Fruit fly (Drosophila melanogaster) whole organism, embryonic: Measurements from ENCODE around the gene DPCoAC.

Source experiments
- Adf1 ChIP-seq: fragments of 200-800 bp; sonication (Bioruptor generic); IDR thresholded peaks from 2 replicates; pipeline ENCODE4 v1.3.6; 2022; ENCODE audit warnings: missing biosample characterization, missing genetic modification characterization
- Atf3 ChIP-seq: fragments of 200-800 bp; sonication (Bioruptor generic); optimal IDR thresholded peaks from 3 replicates; lab custom pipeline; 2016; ENCODE audit warnings: missing biosample characterization, missing genetic modification characterization
- Atf6 ChIP-seq: fragments of 200-800 bp; sonication (Bioruptor generic); IDR thresholded peaks from 2 replicates; pipeline ENCODE4 v1.3.6; 2022; ENCODE audit warnings: missing biosample characterization, missing genetic modification characterization
- C15 ChIP-seq: fragments of 200-800 bp; sonication (Bioruptor generic); IDR thresholded peaks from 3 replicates; pipeline ENCODE4 v1.3.6; 2022; ENCODE audit warnings: missing biosample characterization, missing genetic modification characterization
- CG10366 ChIP-seq: fragments of 200-800 bp; sonication (Bioruptor generic); IDR thresholded peaks from 2 replicates; pipeline ENCODE4 v1.3.6; 2022; ENCODE audit warnings: missing biosample characterization, missing genetic modification characterization
- CG11085 ChIP-seq: fragments of 200-800 bp; sonication (Bioruptor generic); IDR thresholded peaks from 2 replicates; pipeline ENCODE4 v1.3.6; 2022; ENCODE audit warnings: missing biosample characterization, missing genetic modification characterization
- CG11695 ChIP-seq: fragments of 200-800 bp; sonication (Bioruptor generic); IDR thresholded peaks from 3 replicates; pipeline ENCODE4 v1.3.6; 2022; ENCODE audit warnings: missing biosample characterization, missing genetic modification characterization
- CG11696 ChIP-seq: fragments of 200-800 bp; sonication (Bioruptor generic); IDR thresholded peaks from 2 replicates; pipeline ENCODE4 v1.3.6; 2022; ENCODE audit warnings: missing biosample characterization, missing genetic modification characterization
- CG12659 ChIP-seq: fragments of 200-800 bp; sonication (Bioruptor generic); optimal IDR thresholded peaks from 3 replicates; lab custom pipeline; 2017; ENCODE audit warnings: mild to moderate bottlenecking, missing biosample characterization, missing genetic modification reagents, missing genetic modification characterization
- CG13123 ChIP-seq: fragments of 200-800 bp; sonication (Bioruptor generic); optimal IDR thresholded peaks from 2 replicates; lab custom pipeline; 2016; ENCODE audit warnings: missing biosample characterization, missing genetic modification characterization
- CG14441 ChIP-seq: fragments of 200-800 bp; sonication (Bioruptor generic); IDR thresholded peaks from 2 replicates; pipeline ENCODE4 v1.3.6; 2022; ENCODE audit warnings: missing biosample characterization, missing genetic modification characterization
- CG16779 ChIP-seq: fragments of 200-800 bp; sonication (Bioruptor generic); IDR thresholded peaks from 2 replicates; pipeline ENCODE4 v1.3.6; 2022; ENCODE audit warnings: missing biosample characterization, missing genetic modification characterization
- CG18599 ChIP-seq: fragments of 200-800 bp; sonication (Bioruptor generic); optimal IDR thresholded peaks from 3 replicates; lab custom pipeline; 2017; ENCODE audit warnings: missing biosample characterization, missing genetic modification characterization, mild to moderate bottlenecking, moderate library complexity, missing genetic modification reagents
- CG31441 ChIP-seq: fragments of 200-800 bp; sonication (Bioruptor generic); IDR thresholded peaks from 2 replicates; pipeline ENCODE4 v1.3.6; 2022; ENCODE audit warnings: missing biosample characterization, missing genetic modification characterization
- CG4328 ChIP-seq: fragments of 200-800 bp; sonication (Bioruptor generic); optimal IDR thresholded peaks from 3 replicates; lab custom pipeline; 2017; ENCODE audit warnings: missing biosample characterization, missing genetic modification reagents, missing genetic modification characterization
- CG5180 ChIP-seq: fragments of 200-800 bp; sonication (Bioruptor generic); optimal IDR thresholded peaks from 3 replicates; lab custom pipeline; 2017; ENCODE audit warnings: missing biosample characterization, missing genetic modification characterization, mild to moderate bottlenecking, moderate library complexity, missing genetic modification reagents
- CG7271 ChIP-seq: fragments of 200-800 bp; sonication (Bioruptor generic); optimal IDR thresholded peaks from 2 replicates; lab custom pipeline; 2018; ENCODE audit warnings: missing biosample characterization, mild to moderate bottlenecking, missing genetic modification characterization, moderate library complexity
- CG7987 ChIP-seq: fragments of 200-800 bp; sonication (Bioruptor generic); optimal IDR thresholded peaks from 2 replicates; lab custom pipeline; 2018; ENCODE audit warnings: missing biosample characterization, mild to moderate bottlenecking, missing genetic modification characterization, moderate library complexity
- D19B ChIP-seq: fragments of 200-800 bp; sonication (Bioruptor generic); optimal IDR thresholded peaks from 2 replicates; lab custom pipeline; 2017; ENCODE audit warnings: missing biosample characterization, mild to moderate bottlenecking, missing genetic modification characterization
- Fer2 ChIP-seq: fragments of 200-800 bp; sonication (Bioruptor generic); optimal IDR thresholded peaks from 2 replicates; lab custom pipeline; 2018; ENCODE audit warnings: missing biosample characterization, mild to moderate bottlenecking, missing genetic modification characterization, moderate library complexity
- Hey ChIP-seq: fragments of 200-800 bp; sonication (Bioruptor generic); optimal IDR thresholded peaks from 3 replicates; lab custom pipeline; 2018; ENCODE audit warnings: missing biosample characterization, mild to moderate bottlenecking, missing genetic modification characterization
- HmgD ChIP-seq: fragments of 200-800 bp; sonication (Bioruptor generic); optimal IDR thresholded peaks from 3 replicates; lab custom pipeline; 2016; ENCODE audit warnings: missing biosample characterization, missing genetic modification characterization
- HmgZ ChIP-seq: fragments of 200-800 bp; sonication (Bioruptor generic); optimal IDR thresholded peaks from 2 replicates; lab custom pipeline; 2018; ENCODE audit warnings: missing biosample characterization, mild to moderate bottlenecking, missing genetic modification characterization
- Hr51 ChIP-seq, 2 experiments: fragments of 200-800 bp; sonication (Bioruptor generic); optimal IDR thresholded peaks; 2 replicates in 1 of 2; 3 replicates in 1 of 2; lab custom pipeline; 2016 to 2018; ENCODE audit warnings: missing biosample characterization in 2 of 2, missing genetic modification characterization in 2 of 2, mild to moderate bottlenecking in 1 of 2, moderate library complexity in 1 of 2
- Kr ChIP-seq: fragments of 200-800 bp; sonication (Bioruptor generic); optimal IDR thresholded peaks from 2 replicates; lab custom pipeline; 2017; ENCODE audit warnings: missing biosample characterization, mild to moderate bottlenecking, missing genetic modification characterization
- Myb ChIP-seq: fragments of 200-800 bp; sonication (Bioruptor generic); optimal IDR thresholded peaks from 2 replicates; lab custom pipeline; 2016; ENCODE audit warnings: missing biosample characterization, missing genetic modification characterization
- NK7.1 ChIP-seq: fragments of 200-800 bp; sonication (Bioruptor generic); optimal IDR thresholded peaks from 3 replicates; lab custom pipeline; 2016; ENCODE audit warnings: missing biosample characterization, missing genetic modification characterization
- Pdp1 ChIP-seq, 2 experiments: fragments of 200-800 bp; sonication (Bioruptor generic); optimal IDR thresholded peaks; 3 replicates each; lab custom pipeline; 2016; ENCODE audit warnings: missing biosample characterization in 2 of 2, missing genetic modification characterization in 2 of 2, mild to moderate bottlenecking in 1 of 2, moderate library complexity in 1 of 2
- amos ChIP-seq: fragments of 200-800 bp; sonication (Bioruptor generic); IDR thresholded peaks from 2 replicates; pipeline ENCODE4 v1.3.6; 2022; ENCODE audit warnings: missing biosample characterization, missing genetic modification characterization; ENCODE audit not compliant: partially characterized antibody
- chinmo ChIP-seq: fragments of 200-800 bp; sonication (Bioruptor generic); IDR thresholded peaks from 4 replicates; pipeline ENCODE4 v1.3.6; 2022; ENCODE audit warnings: missing biosample characterization, missing genetic modification characterization; ENCODE audit not compliant: partially characterized antibody
- ci ChIP-seq: fragments of 200-800 bp; sonication (Bioruptor generic); IDR thresholded peaks from 3 replicates; pipeline ENCODE4 v1.3.6; 2022; ENCODE audit warnings: missing biosample characterization, missing genetic modification characterization
- esg ChIP-seq: fragments of 200-800 bp; sonication (Bioruptor generic); conservative IDR thresholded peaks from 2 replicates; pipeline ENCODE4 v1.3.6; 2022; ENCODE audit warnings: missing biosample characterization, missing genetic modification characterization
- exex ChIP-seq: fragments of 200-800 bp; sonication (Bioruptor generic); optimal IDR thresholded peaks from 4 replicates; lab custom pipeline; 2018; ENCODE audit warnings: missing biosample characterization, mild to moderate bottlenecking, missing genetic modification characterization, moderate library complexity
- gro ChIP-seq: fragments of 200-800 bp; sonication (Bioruptor generic); optimal IDR thresholded peaks from 2 replicates; lab custom pipeline; 2016; ENCODE audit warnings: missing biosample characterization, missing genetic modification characterization
- hkb ChIP-seq, 2 experiments: fragments of 200-800 bp in 1 of 2; fragments of >200 bp in 1 of 2; sonication (Bioruptor generic) in 1 of 2; IDR thresholded peaks in 1 of 2; optimal IDR thresholded peaks in 1 of 2; 2 replicates each; pipeline versions ENCODE4 v1.3.6 to Lab custom; 2017 to 2022; ENCODE audit warnings: missing biosample characterization in 1 of 2, missing genetic modification characterization in 1 of 2
- ind ChIP-seq: fragments of 200-800 bp; sonication (Bioruptor generic); optimal IDR thresholded peaks from 3 replicates; lab custom pipeline; 2016; ENCODE audit warnings: missing biosample characterization, missing genetic modification characterization
- ken ChIP-seq: fragments of 200-800 bp; sonication (Bioruptor generic); IDR thresholded peaks from 3 replicates; pipeline ENCODE4 v1.3.6; 2022; ENCODE audit warnings: missing biosample characterization, missing genetic modification characterization
- lab ChIP-seq: fragments of 200-800 bp; sonication (Bioruptor generic); optimal IDR thresholded peaks from 3 replicates; lab custom pipeline; 2017; ENCODE audit warnings: missing biosample characterization, missing genetic modification characterization, mild to moderate bottlenecking, moderate library complexity, missing genetic modification reagents
- lilli ChIP-seq: fragments of 200-800 bp; sonication (Bioruptor generic); optimal IDR thresholded peaks from 3 replicates; lab custom pipeline; 2016; ENCODE audit warnings: missing biosample characterization, missing genetic modification characterization
- odd ChIP-seq: fragments of 200-800 bp; sonication (Bioruptor generic); optimal IDR thresholded peaks from 2 replicates; lab custom pipeline; 2017; ENCODE audit warnings: missing biosample characterization, mild to moderate bottlenecking, missing genetic modification characterization
- pum ChIP-seq: fragments of 200-800 bp; sonication (Bioruptor generic); optimal IDR thresholded peaks from 2 replicates; lab custom pipeline; 2016; ENCODE audit warnings: missing biosample characterization, missing genetic modification characterization
- rib ChIP-seq: fragments of 200-800 bp; sonication (Bioruptor generic); IDR thresholded peaks from 2 replicates; pipeline ENCODE4 v1.3.6; 2022; ENCODE audit warnings: missing biosample characterization, missing genetic modification characterization
- ro ChIP-seq: fragments of 200-800 bp; sonication (Bioruptor generic); IDR thresholded peaks from 2 replicates; pipeline ENCODE4 v1.3.6; 2022; ENCODE audit warnings: missing biosample characterization, missing genetic modification characterization
- sens ChIP-seq: fragments of 200-800 bp; sonication (Bioruptor generic); peaks from one replicate; lab custom pipeline; 2016; ENCODE audit warnings: missing biosample characterization, missing genetic modification characterization
- trem ChIP-seq: fragments of 200-800 bp; optimal IDR thresholded peaks from 3 replicates; lab custom pipeline; 2019; ENCODE audit warnings: missing biosample characterization, mild to moderate bottlenecking, missing genetic modification characterization, moderate library complexity
- twi ChIP-seq: fragments of 200-800 bp; optimal IDR thresholded peaks from 2 replicates; lab custom pipeline; 2019; ENCODE audit warnings: missing biosample characterization, mild to moderate bottlenecking, missing genetic modification characterization, moderate library complexity
- yki ChIP-seq: fragments of >200 bp; optimal IDR thresholded peaks from 3 replicates; lab custom pipeline; 2018

Gene DPCoAC

dm6 chr3R:20549855-20550603 lies 7.4 kb downstream of the DPCoAC start (continued):
- TF ChIP-seq CG16779 (GFP tag; lab: Robert Waterston, UW) (peak; percentile 43; the same call in 1 of the 2 replicates), CG5180 (GFP tag; lab: Kevin White, UChicago) (peak; percentile 89), CG11085 (peak; percentile 66), yki (lab: Kevin White, UChicago) (no peak), Adf1 (GFP tag; lab: Robert Waterston, UW) (peak; percentile 75), C15 (GFP tag; lab: Robert Waterston, UW) (peak; percentile 78; the same call in 2 of the 3 replicates), odd (peak; percentile 81), HmgD (GFP tag; lab: Kevin White, UChicago) (no peak), pum (GFP tag; lab: Kevin White, UChicago) (peak; percentile 12), ken (GFP tag; lab: Robert Waterston, UW) (peak; percentile 76), CG13123 (peak; percentile 43), CG31441 (GFP tag; lab: Robert Waterston, UW) (peak; percentile 86), Hr51 (GFP tag; optimal IDR thresholded peaks at IDR 0.05; lab: Kevin White, UChicago) (peak; percentile 37 to 89), Myb (no peak), NK7.1 (no peak), ro (GFP tag; lab: Robert Waterston, UW) (peak; percentile 63), CG12659 (peak; percentile 85), hkb (optimal IDR thresholded peaks at IDR 0.05; lab: Kevin White, UChicago) (no peak), hkb (GFP tag; IDR thresholded peaks at IDR 0.05; lab: Robert Waterston, UW) (peak; percentile 85), trem (tag; lab: Kevin White, UChicago) (peak; percentile 81), CG7271 (tag; lab: Kevin White, UChicago) (no peak), gro (GFP tag; lab: Kevin White, UChicago) (peak; percentile 24), CG10366 (peak; percentile 85), Kr (GFP tag; lab: Kevin White, UChicago) (no peak), CG11696 (GFP tag; lab: Robert Waterston, UW) (peak; percentile 72; the same call in 1 of the 2 replicates)

- 0 out of 3 replicates have a peak, but pooled peaks have one; percentile 10 for TF ChIP-seq ci (GFP tag; lab: Robert Waterston, UW)
- peak; percentile 9 for TF ChIP-seq CG4328
- peak; percentile 59 for TF ChIP-seq rib (GFP tag; lab: Robert Waterston, UW)
- TF ChIP-seq Hey (tag; lab: Kevin White, UChicago) = peak; percentile 39
- TF ChIP-seq HmgZ (tag; lab: Kevin White, UChicago) = peak; percentile 5
- TF ChIP-seq esg = no peak
- TF ChIP-seq lilli = no peak
- peak; percentile 27 for TF ChIP-seq CG18599
- TF ChIP-seq Fer2 = no peak
- TF ChIP-seq CG7987 (GFP tag; lab: Kevin White, UChicago) = peak; percentile 20
- no peak for TF ChIP-seq Atf3 (GFP tag; lab: Kevin White, UChicago)
- peak; percentile 56 for TF ChIP-seq twi (tag; lab: Kevin White, UChicago)
- TF ChIP-seq CG11695 (GFP tag; lab: Robert Waterston, UW) = 0 out of 3 replicates have a peak, but pooled peaks have one; percentile 7
- 0 out of 4 replicates have a peak, but pooled peaks have one; percentile 34 for TF ChIP-seq chinmo (GFP tag; lab: Robert Waterston, UW)
- TF ChIP-seq ind (GFP tag; lab: Kevin White, UChicago) = peak; percentile 26
- TF ChIP-seq Pdp1 (GFP tag; optimal IDR thresholded peaks at IDR 0.05; lab: Kevin White, UChicago) = peak in 1 of 2 experiments; percentile 83
- TF ChIP-seq lab = peak; percentile 64
- no peak for TF ChIP-seq amos (GFP tag; lab: Robert Waterston, UW)
- TF ChIP-seq D19B = peak; percentile 84
- peak; percentile 47; the same call in 1 of the 2 replicates for TF ChIP-seq CG14441 (GFP tag; lab: Robert Waterston, UW)
- TF ChIP-seq exex (tag; lab: Kevin White, UChicago) = peak; percentile 63
- TF ChIP-seq Atf6 (GFP tag; lab: Robert Waterston, UW) = no peak
- TF ChIP-seq sens = no peak
Measured at dm6 chr3R:20549017-20549854, 8.2 kb downstream of the DPCoAC start.
